Fruit fly (Drosophila melanogaster) Kc167 (cell line): ENCODE data around the gene MRP.

Experiments
- psq ChIP-seq: fragments of >200 bp; optimal IDR thresholded peaks from 2 replicates; lab custom pipeline; 2017; ENCODE audit warnings: missing external identifiers
- ttk ChIP-seq: sonication (Bioruptor generic); optimal IDR thresholded peaks from 2 replicates; lab custom pipeline; 2017; ENCODE audit warnings: missing external identifiers

- TF ChIP-seq ttk (lab: Kevin White, UChicago) = no peak
- TF ChIP-seq psq (lab: Kevin White, UChicago) = no peak
Measured at dm6 chr2L:12708576-12708975, 10.3 kb upstream of the MRP start.
